Fruit fly (Drosophila melanogaster) S2 (cell line): ENCODE measurements around the gene CG9698.

ENCODE experiments used
- CG8478 ChIP-seq: fragments of >200 bp; optimal IDR thresholded peaks from 2 replicates; lab custom pipeline; 2018
- CTCF ChIP-seq, 2 experiments: fragments of >200 bp; optimal IDR thresholded peaks; 2 replicates each; lab custom pipeline; 2018

DNA sequence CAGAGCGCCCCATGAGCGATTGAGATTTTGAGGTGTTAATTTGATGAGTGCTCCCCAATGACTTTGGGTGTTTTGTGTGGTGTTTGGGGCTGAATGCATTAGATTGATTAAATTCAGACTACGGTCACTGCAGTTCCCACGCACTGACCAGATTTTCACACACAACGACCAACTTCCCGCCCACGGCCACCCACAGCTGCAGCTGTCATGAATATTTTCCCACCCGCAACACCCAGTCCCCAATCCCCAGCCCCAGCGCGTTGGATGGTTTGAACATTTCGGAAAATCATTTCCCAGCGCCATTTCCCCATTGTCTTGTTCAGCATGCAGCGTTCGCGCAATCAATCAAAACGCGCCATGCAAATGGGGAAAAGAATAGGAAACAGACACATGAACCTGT lies 26.9 kb downstream of the CG9698 start:
- no peak for TF ChIP-seq CG8478 (lab: Kevin White, UChicago)
- no peak for TF ChIP-seq CTCF (optimal IDR thresholded peaks at IDR 0.05; lab: Kevin White, UChicago)
